ENCODE assay signal across 1 fruit fly cellular context in the genomic region with DNA sequence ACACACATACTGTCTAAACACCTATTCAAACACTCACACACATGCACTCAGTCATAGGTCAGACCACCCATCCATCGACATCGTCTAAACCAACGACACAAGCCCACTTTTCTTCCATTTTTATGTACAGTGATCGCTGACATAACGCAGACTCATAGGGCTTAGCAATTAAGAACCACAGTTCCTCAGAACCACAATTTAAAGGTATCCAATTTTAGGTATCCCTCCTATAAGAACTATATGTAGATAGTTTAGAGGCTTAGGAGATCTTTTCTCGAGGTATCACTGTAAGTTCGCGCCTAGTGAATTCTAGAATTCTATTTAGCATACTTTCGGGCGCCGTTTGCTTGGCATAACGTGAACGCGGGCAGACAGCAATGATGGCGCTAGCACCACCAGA.
TF ChIP-seq lines count a peak whose summit lies in the region.

No protein-coding gene starts in this region.

TF ChIP-seq in whole organism, embryonic, 481 proteins besides CTCF, POLR2A, EP300 and RAD21 (continued from another document):
- TF ChIP-seq CG4707 (GFP tag; optimal IDR thresholded peaks at IDR 0.05; lab: Kevin White, UChicago): no peak
- TF ChIP-seq tap (tag; optimal IDR thresholded peaks at IDR 0.05; lab: Kevin White, UChicago): no peak
- TF ChIP-seq HmgZ (tag; optimal IDR thresholded peaks at IDR 0.05; lab: Kevin White, UChicago): no peak
- TF ChIP-seq Aef1 (GFP tag; IDR thresholded peaks at IDR 0.05; lab: Robert Waterston, UW): peak; percentile 67
- TF ChIP-seq CG31224 (GFP tag; IDR thresholded peaks at IDR 0.05; lab: Robert Waterston, UW): no peak
- TF ChIP-seq CG3163 (GFP tag; optimal IDR thresholded peaks at IDR 0.05; lab: Kevin White, UChicago): no peak
- no peak for TF ChIP-seq seq (GFP tag; IDR thresholded peaks at IDR 0.05; lab: Robert Waterston, UW)
- TF ChIP-seq Ptx1 (GFP tag; IDR thresholded peaks at IDR 0.05; lab: Robert Waterston, UW): peak; percentile 60
- no peak for TF ChIP-seq CG1603 (tag; optimal IDR thresholded peaks at IDR 0.05; lab: Kevin White, UChicago)
- TF ChIP-seq zen (tag; optimal IDR thresholded peaks at IDR 0.05; lab: Kevin White, UChicago): no peak
- TF ChIP-seq CG14050 (GFP tag; IDR thresholded peaks at IDR 0.05; lab: Robert Waterston, UW): no peak
- no peak for TF ChIP-seq Ets97D (GFP tag; optimal IDR thresholded peaks at IDR 0.05; lab: Kevin White, UChicago)
- no peak for TF ChIP-seq Blimp-1 (GFP tag; optimal IDR thresholded peaks at IDR 0.05; lab: Kevin White, UChicago)
- no peak for TF ChIP-seq CG2116 (GFP tag; optimal IDR thresholded peaks at IDR 0.05; lab: Kevin White, UChicago)
- TF ChIP-seq CG11695 (GFP tag; IDR thresholded peaks at IDR 0.05; lab: Robert Waterston, UW): no peak; the same call in 2 of the 3 replicates
- TF ChIP-seq dm (GFP tag; optimal IDR thresholded peaks at IDR 0.05; lab: Kevin White, UChicago): peak; percentile 26
- TF ChIP-seq sr (GFP tag; IDR thresholded peaks at IDR 0.05; lab: Robert Waterston, UW): no peak
- no peak for TF ChIP-seq pros (GFP tag; optimal IDR thresholded peaks at IDR 0.05; lab: Kevin White, UChicago)
- no peak for TF ChIP-seq Sin3A (optimal IDR thresholded peaks at IDR 0.05; lab: Kevin White, UChicago)
- TF ChIP-seq hth (optimal IDR thresholded peaks at IDR 0.05; lab: Kevin White, UChicago): no peak
- TF ChIP-seq disco-r (GFP tag; optimal IDR thresholded peaks at IDR 0.05; lab: Kevin White, UChicago): no peak
- peak in 1 of 2 experiments; percentile 11 for TF ChIP-seq bsh (GFP tag; optimal IDR thresholded peaks at IDR 0.05; lab: Kevin White, UChicago)
- TF ChIP-seq zen2 (GFP tag; IDR thresholded peaks at IDR 0.05; lab: Robert Waterston, UW; ENCODE audit: partially characterized antibody): no peak
- TF ChIP-seq CG3838 (GFP tag; optimal IDR thresholded peaks at IDR 0.05; lab: Kevin White, UChicago): no peak
- no peak for TF ChIP-seq HLH4C (GFP tag; IDR thresholded peaks at IDR 0.05; lab: Robert Waterston, UW; ENCODE audit: partially characterized antibody)
- no peak for TF ChIP-seq CG7556 (GFP tag; optimal IDR thresholded peaks at IDR 0.05; lab: Kevin White, UChicago)
- TF ChIP-seq Fer3 (tag; optimal IDR thresholded peaks at IDR 0.05; lab: Kevin White, UChicago): no peak
- TF ChIP-seq tio (GFP tag; optimal IDR thresholded peaks at IDR 0.05; lab: Kevin White, UChicago): peak; percentile 14
- no peak for TF ChIP-seq CG17568 (GFP tag; optimal IDR thresholded peaks at IDR 0.05; lab: Kevin White, UChicago)
- no peak for TF ChIP-seq CG10565 (GFP tag; optimal IDR thresholded peaks at IDR 0.05; lab: Kevin White, UChicago)
- no peak for TF ChIP-seq CG6791 (GFP tag; IDR thresholded peaks at IDR 0.05; lab: Robert Waterston, UW; ENCODE audit: partially characterized antibody)
- TF ChIP-seq Hsf (GFP tag; optimal IDR thresholded peaks at IDR 0.05; lab: Kevin White, UChicago): peak; percentile 51
- TF ChIP-seq CG6654 (GFP tag; optimal IDR thresholded peaks at IDR 0.05; lab: Kevin White, UChicago): no peak
- TF ChIP-seq CG3995 (GFP tag; optimal IDR thresholded peaks at IDR 0.05; lab: Kevin White, UChicago): no peak
- TF ChIP-seq Doc3 (GFP tag; IDR thresholded peaks at IDR 0.05; lab: Robert Waterston, UW; ENCODE audit: partially characterized antibody): no peak
- no peak for TF ChIP-seq Mad (GFP tag; optimal IDR thresholded peaks at IDR 0.05; lab: Kevin White, UChicago)
- TF ChIP-seq Vsx1 (GFP tag; optimal IDR thresholded peaks at IDR 0.05; lab: Kevin White, UChicago): no peak
- TF ChIP-seq Jarid2 (GFP tag; optimal IDR thresholded peaks at IDR 0.05; lab: Kevin White, UChicago): no peak
- no peak for TF ChIP-seq CG7987 (GFP tag; optimal IDR thresholded peaks at IDR 0.05; lab: Kevin White, UChicago)
- no peak for TF ChIP-seq Dfd (GFP tag; optimal IDR thresholded peaks at IDR 0.05; lab: Kevin White, UChicago)
- no peak for TF ChIP-seq CG1647 (GFP tag; optimal IDR thresholded peaks at IDR 0.05; lab: Kevin White, UChicago)
- TF ChIP-seq p53 (GFP tag; optimal IDR thresholded peaks at IDR 0.05; lab: Kevin White, UChicago): no peak
- TF ChIP-seq CG11398 (GFP tag; optimal IDR thresholded peaks at IDR 0.05; lab: Kevin White, UChicago): no peak
- no peak for TF ChIP-seq CG32767 (GFP tag; IDR thresholded peaks at IDR 0.05; lab: Robert Waterston, UW)
- TF ChIP-seq hbn (GFP tag; IDR thresholded peaks at IDR 0.05; lab: Robert Waterston, UW; ENCODE audit: partially characterized antibody): no peak
- no peak for TF ChIP-seq fru (optimal IDR thresholded peaks at IDR 0.05; lab: Kevin White, UChicago)
- peak; percentile 21; the same call in 1 of the 2 replicates for TF ChIP-seq sisA (GFP tag; IDR thresholded peaks at IDR 0.05; lab: Robert Waterston, UW)
- TF ChIP-seq Deaf1 (tag; optimal IDR thresholded peaks at IDR 0.05; lab: Kevin White, UChicago): no peak
- TF ChIP-seq Bteb2 (GFP tag; optimal IDR thresholded peaks at IDR 0.05; lab: Kevin White, UChicago): no peak
- no peak for TF ChIP-seq CG16863 (GFP tag; optimal IDR thresholded peaks at IDR 0.05; lab: Kevin White, UChicago)
- TF ChIP-seq CG9215 (GFP tag; IDR thresholded peaks at IDR 0.05; lab: Robert Waterston, UW): peak; percentile 34; the same call in 1 of the 2 replicates
- TF ChIP-seq Dp (GFP tag; optimal IDR thresholded peaks at IDR 0.05; lab: Kevin White, UChicago): no peak
- TF ChIP-seq CG14710 (tag; optimal IDR thresholded peaks at IDR 0.05; lab: Kevin White, UChicago): no peak
- TF ChIP-seq slp2 (GFP tag; optimal IDR thresholded peaks at IDR 0.05; lab: Kevin White, UChicago): no peak
- peak; percentile 32; the same call in 1 of the 2 replicates for TF ChIP-seq danr (GFP tag; IDR thresholded peaks at IDR 0.05; lab: Robert Waterston, UW)
- no peak for TF ChIP-seq CG15479 (GFP tag; optimal IDR thresholded peaks at IDR 0.05; lab: Kevin White, UChicago)
- no peak for TF ChIP-seq CG8388 (GFP tag; optimal IDR thresholded peaks at IDR 0.05; lab: Kevin White, UChicago)
- no peak for TF ChIP-seq shn (GFP tag; optimal IDR thresholded peaks at IDR 0.05; lab: Kevin White, UChicago)
- no peak for TF ChIP-seq CG12299 (tag; optimal IDR thresholded peaks at IDR 0.05; lab: Kevin White, UChicago)
- TF ChIP-seq MESR4 (GFP tag; optimal IDR thresholded peaks at IDR 0.05; lab: Kevin White, UChicago): no peak
- no peak for TF ChIP-seq fd102C (GFP tag; optimal IDR thresholded peaks at IDR 0.05; lab: Kevin White, UChicago)
- TF ChIP-seq Dip3 (GFP tag; optimal IDR thresholded peaks at IDR 0.05; lab: Kevin White, UChicago): peak; percentile 49
- TF ChIP-seq Atf3 (GFP tag; optimal IDR thresholded peaks at IDR 0.05; lab: Kevin White, UChicago): peak; percentile 45
- TF ChIP-seq dysf (GFP tag; IDR thresholded peaks at IDR 0.05; lab: Robert Waterston, UW): peak; percentile 66; the same call in 2 of the 3 replicates
- peak; percentile 9 for TF ChIP-seq Hr3 (GFP tag; optimal IDR thresholded peaks at IDR 0.05; lab: Kevin White, UChicago)
- no peak for TF ChIP-seq CrebB (tag; optimal IDR thresholded peaks at IDR 0.05; lab: Kevin White, UChicago)
- TF ChIP-seq trh (GFP tag; optimal IDR thresholded peaks at IDR 0.05; lab: Kevin White, UChicago): no peak
- TF ChIP-seq CG17328 (GFP tag; IDR thresholded peaks at IDR 0.05; lab: Robert Waterston, UW): peak; percentile 64
- no peak for TF ChIP-seq D (optimal IDR thresholded peaks at IDR 0.05; lab: Kevin White, UChicago)
- TF ChIP-seq D (GFP tag; optimal IDR thresholded peaks at IDR 0.05; lab: Kevin White, UChicago): no peak
- TF ChIP-seq exex (tag; optimal IDR thresholded peaks at IDR 0.05; lab: Kevin White, UChicago): no peak
- no peak for TF ChIP-seq fu2 (GFP tag; optimal IDR thresholded peaks at IDR 0.05; lab: Kevin White, UChicago)
- peak; percentile 24; the same call in 1 of the 2 replicates for TF ChIP-seq E2f1 (GFP tag; IDR thresholded peaks at IDR 0.05; lab: Robert Waterston, UW)
- no peak for TF ChIP-seq ftz-f1 (GFP tag; optimal IDR thresholded peaks at IDR 0.05; lab: Kevin White, UChicago)
- peak; percentile 56; the same call in 1 of the 2 replicates for TF ChIP-seq CG6689 (GFP tag; IDR thresholded peaks at IDR 0.05; lab: Robert Waterston, UW)
- peak; percentile 46 for TF ChIP-seq dmrt99B (tag; optimal IDR thresholded peaks at IDR 0.05; lab: Kevin White, UChicago)
- 0 out of 2 replicates have a peak, but pooled peaks have one; percentile 39 for TF ChIP-seq ssp (GFP tag; IDR thresholded peaks at IDR 0.05; lab: Robert Waterston, UW)
- TF ChIP-seq CG17612 (GFP tag; IDR thresholded peaks at IDR 0.05; lab: Robert Waterston, UW): no peak
- no peak for TF ChIP-seq Dek (tag; optimal IDR thresholded peaks at IDR 0.05; lab: Kevin White, UChicago)
- no peak for TF ChIP-seq corto (GFP tag; optimal IDR thresholded peaks at IDR 0.05; lab: Kevin White, UChicago)
- no peak for TF ChIP-seq schlank (tag; optimal IDR thresholded peaks at IDR 0.05; lab: Kevin White, UChicago)
- TF ChIP-seq CG9609 (GFP tag; optimal IDR thresholded peaks at IDR 0.05; lab: Kevin White, UChicago): peak; percentile 16
- no peak for TF ChIP-seq pfk (GFP tag; optimal IDR thresholded peaks at IDR 0.05; lab: Kevin White, UChicago)
- TF ChIP-seq yki (optimal IDR thresholded peaks at IDR 0.05; lab: Kevin White, UChicago): no peak
- no peak for TF ChIP-seq sqz (GFP tag; optimal IDR thresholded peaks at IDR 0.05; lab: Kevin White, UChicago)
- TF ChIP-seq CG33557 (GFP tag; optimal IDR thresholded peaks at IDR 0.05; lab: Kevin White, UChicago): no peak
- TF ChIP-seq CG11560 (tag; IDR thresholded peaks at IDR 0.05; lab: Robert Waterston, UW): 0 out of 3 replicates have a peak, but pooled peaks have one; percentile 40
- no peak for TF ChIP-seq CG14441 (GFP tag; IDR thresholded peaks at IDR 0.05; lab: Robert Waterston, UW)
- no peak for TF ChIP-seq jumu (GFP tag; optimal IDR thresholded peaks at IDR 0.05; lab: Kevin White, UChicago)
- TF ChIP-seq HLH3B (GFP tag; IDR thresholded peaks at IDR 0.05; lab: Robert Waterston, UW): peak; percentile 34; the same call in 1 of the 2 replicates
- TF ChIP-seq H2.0 (GFP tag; IDR thresholded peaks at IDR 0.05; lab: Robert Waterston, UW): peak; percentile 57; the same call in 1 of the 2 replicates
- no peak for TF ChIP-seq CG13624 (GFP tag; optimal IDR thresholded peaks at IDR 0.05; lab: Kevin White, UChicago)
- TF ChIP-seq CG7963 (GFP tag; IDR thresholded peaks at IDR 0.05; lab: Robert Waterston, UW; ENCODE audit: partially characterized antibody): no peak
- peak; percentile 57; the same call in 2 of the 3 replicates for TF ChIP-seq B-H1 (GFP tag; IDR thresholded peaks at IDR 0.05; lab: Robert Waterston, UW)
- TF ChIP-seq chn (GFP tag; optimal IDR thresholded peaks at IDR 0.05; lab: Kevin White, UChicago): peak; percentile 26
- peak; percentile 16 for TF ChIP-seq ewg (GFP tag; optimal IDR thresholded peaks at IDR 0.05; lab: Kevin White, UChicago)
- no peak for TF ChIP-seq abd-A (tag; optimal IDR thresholded peaks at IDR 0.05; lab: Kevin White, UChicago)
- no peak for TF ChIP-seq CG15011 (GFP tag; optimal IDR thresholded peaks at IDR 0.05; lab: Kevin White, UChicago)
- no peak for TF ChIP-seq emc (GFP tag; optimal IDR thresholded peaks at IDR 0.05; lab: Kevin White, UChicago)
- no peak for TF ChIP-seq CG8924 (tag; optimal IDR thresholded peaks at IDR 0.05; lab: Kevin White, UChicago)
- TF ChIP-seq E2f2 (GFP tag; IDR thresholded peaks at IDR 0.05; lab: Robert Waterston, UW): peak; percentile 23; the same call in 1 of the 2 replicates
- TF ChIP-seq nerfin-2 (GFP tag; IDR thresholded peaks at IDR 0.05; lab: Robert Waterston, UW; ENCODE audit: partially characterized antibody): no peak
- no peak for TF ChIP-seq wdn (GFP tag; IDR thresholded peaks at IDR 0.05; lab: Robert Waterston, UW)
- TF ChIP-seq caup (GFP tag; optimal IDR thresholded peaks at IDR 0.05; lab: Kevin White, UChicago; ENCODE audit: severe bottlenecking): no peak
- no peak for TF ChIP-seq CG16779 (GFP tag; IDR thresholded peaks at IDR 0.05; lab: Robert Waterston, UW)
- no peak for TF ChIP-seq CG7745 (tag; optimal IDR thresholded peaks at IDR 0.05; lab: Kevin White, UChicago)
- TF ChIP-seq phol (tag; optimal IDR thresholded peaks at IDR 0.05; lab: Kevin White, UChicago): no peak
- TF ChIP-seq lola (GFP tag; optimal IDR thresholded peaks at IDR 0.05; lab: Kevin White, UChicago): no peak
- TF ChIP-seq TFAM (GFP tag; optimal IDR thresholded peaks at IDR 0.05; lab: Kevin White, UChicago): no peak
- no peak for TF ChIP-seq grn (GFP tag; optimal IDR thresholded peaks at IDR 0.05; lab: Kevin White, UChicago)
- TF ChIP-seq bbx (GFP tag; IDR thresholded peaks at IDR 0.05; lab: Robert Waterston, UW; ENCODE audit: partially characterized antibody): no peak
